Fruit fly (Drosophila melanogaster): Measurements from ENCODE around the gene ND-20L.

Gene ND-20L

dm6 chr3R:29511472-29511871 is 4.0 kb upstream of the ND-20L start:
- TF ChIP-seq CG17801 (GFP tag; optimal IDR thresholded peaks at IDR 0.05; ENCODE audit: partially characterized antibody), result no peak

dm6 chr3R:29512306-29513044 is 3.0 kb upstream of the ND-20L start:
- TF ChIP-seq CG17801 (GFP tag; optimal IDR thresholded peaks at IDR 0.05; ENCODE audit: partially characterized antibody), result no peak

dm6 chr3R:29516766-29517165 is 1.2 kb downstream of the ND-20L start:
- no peak for TF ChIP-seq CG17801 (GFP tag; optimal IDR thresholded peaks at IDR 0.05; ENCODE audit: partially characterized antibody)

dm6 chr3R:29517923-29518322 is 2.4 kb downstream of the ND-20L start:
- no peak for TF ChIP-seq CG17801 (GFP tag; optimal IDR thresholded peaks at IDR 0.05; ENCODE audit: partially characterized antibody)

- TF ChIP-seq CG17801 (GFP tag; optimal IDR thresholded peaks at IDR 0.05; ENCODE audit: partially characterized antibody), result no peak
Measured at dm6 chr3R:29518498-29518897, 3.0 kb downstream of the ND-20L start.

- TF ChIP-seq CG17801 (GFP tag; optimal IDR thresholded peaks at IDR 0.05; ENCODE audit: partially characterized antibody), result no peak
Measured at dm6 chr3R:29519332-29519731, 3.8 kb downstream of the ND-20L start.

- no peak for TF ChIP-seq CG17801 (GFP tag; optimal IDR thresholded peaks at IDR 0.05; ENCODE audit: partially characterized antibody)
Measured at dm6 chr3R:29520215-29520614, 4.7 kb downstream of the ND-20L start.

dm6 chr3R:29522164-29522563 is 6.6 kb downstream of the ND-20L start:
- no peak for TF ChIP-seq CG17801 (GFP tag; optimal IDR thresholded peaks at IDR 0.05; ENCODE audit: partially characterized antibody)

- no peak for TF ChIP-seq CG17801 (GFP tag; optimal IDR thresholded peaks at IDR 0.05; ENCODE audit: partially characterized antibody)
Measured at dm6 chr3R:29523978-29524775, 8.7 kb downstream of the ND-20L start.

- TF ChIP-seq CG17801 (GFP tag; optimal IDR thresholded peaks at IDR 0.05; ENCODE audit: partially characterized antibody), result no peak
Measured at dm6 chr3R:29526565-29526964, 11.0 kb downstream of the ND-20L start.

- no peak for TF ChIP-seq CG17801 (GFP tag; optimal IDR thresholded peaks at IDR 0.05; ENCODE audit: partially characterized antibody)
Measured at dm6 chr3R:29538436-29538835, 22.9 kb downstream of the ND-20L start.

dm6 chr3R:29540948-29541741 is 25.6 kb downstream of the ND-20L start:
- no peak for TF ChIP-seq CG17801 (GFP tag; optimal IDR thresholded peaks at IDR 0.05; ENCODE audit: partially characterized antibody)

dm6 chr3R:29545163-29545562 is 29.6 kb downstream of the ND-20L start:
- no peak for TF ChIP-seq CG17801 (GFP tag; optimal IDR thresholded peaks at IDR 0.05; ENCODE audit: partially characterized antibody)

- no peak for TF ChIP-seq CG17801 (GFP tag; optimal IDR thresholded peaks at IDR 0.05; ENCODE audit: partially characterized antibody)
Measured at dm6 chr3R:29546418-29546817, 30.9 kb downstream of the ND-20L start.

- no peak for TF ChIP-seq CG17801 (GFP tag; optimal IDR thresholded peaks at IDR 0.05; ENCODE audit: partially characterized antibody)
Measured at dm6 chr3R:29547182-29547979, 31.9 kb downstream of the ND-20L start.
